Worm (Caenorhabditis elegans): ENCODE data around the gene F28A12.10.

DNA sequence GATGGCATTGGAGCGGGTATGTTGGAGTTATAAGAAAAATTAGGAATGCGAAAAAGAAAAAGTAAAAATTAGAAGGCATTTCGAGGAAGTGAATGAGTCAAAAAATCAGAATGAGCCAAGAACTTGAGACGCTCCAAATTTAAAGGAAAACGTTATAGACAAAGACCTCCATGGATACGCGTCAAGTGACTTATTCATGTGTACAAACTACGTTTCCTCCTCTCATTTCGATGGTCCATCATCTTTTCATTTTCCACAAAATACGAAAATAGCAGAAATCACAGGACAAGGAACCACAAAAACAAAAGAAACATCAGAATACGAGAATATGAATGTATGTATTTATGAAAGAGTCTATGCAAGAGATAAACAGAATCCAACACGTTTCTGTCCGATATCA is 3.7 kb upstream of the F28A12.10 start, which contains the start of gene F28A12.3:
- no peak for TF ChIP-seq cog-1 (tag; optimal IDR thresholded peaks at IDR 0.05)
- TF ChIP-seq ref-1 (GFP tag; conservative IDR thresholded peaks at IDR 0.05): no peak
